Worm (Caenorhabditis elegans): ENCODE measurements around the gene srh-139.

DNA sequence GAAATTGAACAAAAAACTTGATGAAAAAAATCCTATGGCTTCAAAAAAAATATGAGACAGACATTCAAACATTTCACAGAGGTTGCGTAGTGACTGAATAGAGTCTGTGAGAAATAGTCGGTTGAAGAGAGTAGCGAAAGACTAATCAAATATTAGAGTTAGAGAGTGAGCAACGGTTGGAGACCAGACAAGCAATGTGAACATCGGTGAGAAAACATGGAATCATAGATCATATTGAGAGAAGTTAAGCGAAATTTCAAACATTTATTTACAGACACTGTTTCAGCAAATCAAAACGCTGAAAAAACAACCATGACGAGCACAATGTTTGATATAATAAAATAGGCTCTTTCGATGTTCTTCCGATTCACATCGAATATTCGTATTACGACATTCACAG is 22.9 kb downstream of the srh-139 start:
- TF ChIP-seq nhr-77 (tag; optimal IDR thresholded peaks at IDR 0.05) = no peak
- TF ChIP-seq lir-3 (tag; optimal IDR thresholded peaks at IDR 0.05; ENCODE audit: poor library complexity) = no peak

Measured in whole organism, L1 larva.